Worm (Caenorhabditis elegans): Measurements from ENCODE around the gene kin-15.

kin-15 gene

DNA sequence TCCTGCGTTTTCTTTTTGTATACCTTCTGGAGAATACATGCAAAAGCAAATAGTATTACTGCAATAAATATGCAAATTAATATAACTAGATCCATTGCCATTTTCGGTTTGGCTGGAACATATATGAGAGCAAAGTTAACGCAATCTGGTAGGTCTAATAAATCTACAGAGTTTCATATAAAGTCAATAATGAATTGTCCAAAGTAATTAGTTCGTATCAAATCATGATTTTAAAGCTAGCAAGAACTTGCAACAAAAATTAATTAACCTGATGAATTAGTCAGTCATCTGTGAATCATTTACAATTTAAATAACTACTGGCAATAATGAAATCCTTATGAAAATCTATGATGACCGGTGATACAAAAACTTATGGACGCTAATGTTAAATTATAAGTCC, 11.9 kb upstream of the kin-15 start, which contains the start of gene R09D1.13:
TSS of gene R09D1.13 (minus strand) at position 101 of the 400 bp plus-strand sequence.
- TF ChIP-seq fkh-10 (GFP tag; optimal IDR thresholded peaks at IDR 0.05) (no peak), zag-1 (tag; optimal IDR thresholded peaks at IDR 0.05) (no peak), nhr-67 (tag; optimal IDR thresholded peaks at IDR 0.05) (no peak), mml-1 (tag; optimal IDR thresholded peaks at IDR 0.05) (no peak), skn-1 (tag; optimal IDR thresholded peaks at IDR 0.05) (no peak), aly-2 (tag; optimal IDR thresholded peaks at IDR 0.05) (no peak), nhr-237 (tag; optimal IDR thresholded peaks at IDR 0.05) (no peak), daf-12 (tag; optimal IDR thresholded peaks at IDR 0.05) (no peak), ZK546.5 (tag; optimal IDR thresholded peaks at IDR 0.05) (no peak), nhr-23 (tag; optimal IDR thresholded peaks at IDR 0.05) (no peak), snpc-4 (tag; optimal IDR thresholded peaks at IDR 0.05) (no peak), nhr-76 (tag; optimal IDR thresholded peaks at IDR 0.05) (no peak), ztf-4 (tag; optimal IDR thresholded peaks at IDR 0.05) (no peak)

- TF ChIP-seq snpc-4 (tag; optimal IDR thresholded peaks at IDR 0.05) (no peak), nhr-11 (tag; optimal IDR thresholded peaks at IDR 0.05) (no peak), fos-1 (tag; optimal IDR thresholded peaks at IDR 0.05) (no peak)
These were observed 10.0 kb upstream of the kin-15 start, which contains the start of gene chil-15 for ce11 chrII:9443522-9443921. TSS of gene chil-15 (minus strand) at chrII:9443622.

DNA sequence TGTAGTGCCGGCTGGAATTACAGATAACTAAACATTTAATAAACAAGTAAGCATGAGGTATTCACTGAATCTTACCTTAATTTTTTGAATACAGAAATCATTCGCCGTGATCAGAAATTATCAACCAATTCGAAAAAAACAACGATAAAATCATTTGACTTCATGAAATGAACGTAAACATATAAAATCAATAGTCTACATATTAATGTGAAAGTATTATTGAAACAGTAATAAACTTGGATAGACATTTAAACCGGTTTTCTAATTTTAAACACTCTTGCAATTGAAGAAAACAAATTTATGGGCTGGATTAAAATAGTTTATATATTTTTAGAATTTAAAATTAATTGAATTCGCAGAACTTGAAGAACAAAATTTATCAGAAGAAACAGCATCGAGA, 8.3 kb upstream of the kin-15 start, which contains the start of gene chil-16:
TSS of gene chil-16 (minus strand) at position 101 of the 400 bp plus-strand sequence.
- no peak for TF ChIP-seq lin-39 (tag; optimal IDR thresholded peaks at IDR 0.05)
- no peak for TF ChIP-seq mdl-1 (tag; optimal IDR thresholded peaks at IDR 0.05)
- TF ChIP-seq nhr-23 (tag; optimal IDR thresholded peaks at IDR 0.05): no peak
- TF ChIP-seq egl-5 (tag; optimal IDR thresholded peaks at IDR 0.05): no peak
- no peak for TF ChIP-seq skn-1 (tag; optimal IDR thresholded peaks at IDR 0.05)
- TF ChIP-seq ZK546.5 (tag; optimal IDR thresholded peaks at IDR 0.05): no peak
- TF ChIP-seq nhr-237 (tag; optimal IDR thresholded peaks at IDR 0.05): no peak
- no peak for TF ChIP-seq lsy-12 (tag; optimal IDR thresholded peaks at IDR 0.05)
- TF ChIP-seq ceh-82 (tag; optimal IDR thresholded peaks at IDR 0.05): no peak
- TF ChIP-seq ztf-11 (tag; optimal IDR thresholded peaks at IDR 0.05): no peak
- TF ChIP-seq lin-15B (tag; optimal IDR thresholded peaks at IDR 0.05): no peak
- TF ChIP-seq nhr-76 (tag; optimal IDR thresholded peaks at IDR 0.05): no peak
- no peak for TF ChIP-seq pqm-1 (tag; optimal IDR thresholded peaks at IDR 0.05)
- no peak for TF ChIP-seq nhr-28 (tag; optimal IDR thresholded peaks at IDR 0.05)
- no peak for TF ChIP-seq unc-62 (GFP tag; optimal IDR thresholded peaks at IDR 0.05)
- no peak for TF ChIP-seq zag-1 (tag; optimal IDR thresholded peaks at IDR 0.05)
- no peak for TF ChIP-seq aly-2 (tag; optimal IDR thresholded peaks at IDR 0.05)
- no peak for TF ChIP-seq ceh-28 (tag; optimal IDR thresholded peaks at IDR 0.05)
- no peak for TF ChIP-seq daf-12 (tag; optimal IDR thresholded peaks at IDR 0.05)

- TF ChIP-seq hmg-11 (tag; optimal IDR thresholded peaks at IDR 0.05) (no peak), nhr-12 (tag; optimal IDR thresholded peaks at IDR 0.05) (no peak), nhr-77 (tag; optimal IDR thresholded peaks at IDR 0.05) (no peak), zag-1 (tag; optimal IDR thresholded peaks at IDR 0.05) (no peak), nhr-11 (tag; optimal IDR thresholded peaks at IDR 0.05) (no peak), nhr-43 (tag; optimal IDR thresholded peaks at IDR 0.05; ENCODE audit: poor library complexity, severe bottlenecking) (no peak), unc-62 (GFP tag; optimal IDR thresholded peaks at IDR 0.05) (no peak), unc-39 (tag; optimal IDR thresholded peaks at IDR 0.05) (no peak), nhr-28 (tag; optimal IDR thresholded peaks at IDR 0.05) (no peak), sea-2 (GFP tag; optimal IDR thresholded peaks at IDR 0.05) (no peak), elt-2 (tag; optimal IDR thresholded peaks at IDR 0.05) (no peak), ama-1 (optimal IDR thresholded peaks at IDR 0.05) (no peak), ceh-16 (tag; optimal IDR thresholded peaks at IDR 0.05) (no peak), skn-1 (tag; optimal IDR thresholded peaks at IDR 0.05) (no peak)
These were observed 6.6 kb upstream of the kin-15 start, which contains the start of gene chil-17 for ce11 chrII:9440060-9440459. TSS of gene chil-17 (minus strand) at chrII:9440160.

ce11 chrII:9438853-9439252, 5.3 kb upstream of the kin-15 start:
- no peak for TF ChIP-seq unc-62 (GFP tag; optimal IDR thresholded peaks at IDR 0.05)
- TF ChIP-seq nhr-11 (tag; optimal IDR thresholded peaks at IDR 0.05): no peak
- no peak for TF ChIP-seq nhr-237 (tag; optimal IDR thresholded peaks at IDR 0.05)
- TF ChIP-seq nhr-76 (tag; optimal IDR thresholded peaks at IDR 0.05): no peak
- no peak for TF ChIP-seq ama-1 (optimal IDR thresholded peaks at IDR 0.05)
- TF ChIP-seq lsy-12 (tag; optimal IDR thresholded peaks at IDR 0.05): no peak
- TF ChIP-seq lin-15B (tag; optimal IDR thresholded peaks at IDR 0.05): no peak
- no peak for TF ChIP-seq skn-1 (tag; optimal IDR thresholded peaks at IDR 0.05)
- no peak for TF ChIP-seq ztf-4 (tag; optimal IDR thresholded peaks at IDR 0.05)

Measured in whole organism, L3 larva.